Fruit fly (Drosophila melanogaster): ENCODE results near the gene Uqcc1.

Uqcc1 gene

dm6 chr3L:6978030-6978683 is 20.2 kb upstream of the Uqcc1 start (continued):
- TF ChIP-seq eyg (GFP tag; optimal IDR thresholded peaks at IDR 0.05) = no peak
- TF ChIP-seq CG2875 (GFP tag; optimal IDR thresholded peaks at IDR 0.05) = no peak
- TF ChIP-seq sug (tag; optimal IDR thresholded peaks at IDR 0.05) = no peak
- no peak for TF ChIP-seq CG17912 (GFP tag; optimal IDR thresholded peaks at IDR 0.05)
- no peak for TF ChIP-seq br (optimal IDR thresholded peaks at IDR 0.05)
- no peak for TF ChIP-seq CG6254 (GFP tag; optimal IDR thresholded peaks at IDR 0.05)
- no peak for TF ChIP-seq Dref (GFP tag; IDR thresholded peaks at IDR 0.05)
- TF ChIP-seq CG30431 (GFP tag; optimal IDR thresholded peaks at IDR 0.05) = no peak
- TF ChIP-seq BEAF-32 (GFP tag; optimal IDR thresholded peaks at IDR 0.05) = no peak
- peak; percentile 47 for TF ChIP-seq cg (GFP tag; optimal IDR thresholded peaks at IDR 0.05)
- no peak for TF ChIP-seq CG18599 (GFP tag; optimal IDR thresholded peaks at IDR 0.05)
- peak; percentile 78 for TF ChIP-seq Ets65A (GFP tag)
- TF ChIP-seq twi (tag; optimal IDR thresholded peaks at IDR 0.05) = no peak
- TF ChIP-seq CG9437 (GFP tag; optimal IDR thresholded peaks at IDR 0.05) = no peak
- TF ChIP-seq CG6654 (GFP tag; optimal IDR thresholded peaks at IDR 0.05) = no peak
- TF ChIP-seq CG15514 (GFP tag; optimal IDR thresholded peaks at IDR 0.05) = no peak
- TF ChIP-seq run (tag; optimal IDR thresholded peaks at IDR 0.05) = no peak
- TF ChIP-seq dysf (GFP tag; IDR thresholded peaks at IDR 0.05) = 0 out of 3 replicates have a peak, but pooled peaks have one; percentile 29
- TF ChIP-seq klu (GFP tag; IDR thresholded peaks at IDR 0.05) = no peak
- TF ChIP-seq CG3407 (GFP tag; optimal IDR thresholded peaks at IDR 0.05) = no peak
- TF ChIP-seq Hr78 (GFP tag; optimal IDR thresholded peaks at IDR 0.05) = peak in 1 of 2 experiments; percentile 12
- no peak for TF ChIP-seq CG17802 (tag; optimal IDR thresholded peaks at IDR 0.05)
- no peak for TF ChIP-seq CG17385 (GFP tag; optimal IDR thresholded peaks at IDR 0.05)
- no peak for TF ChIP-seq zen2 (GFP tag; IDR thresholded peaks at IDR 0.05; ENCODE audit: partially characterized antibody)
- 0 out of 2 replicates have a peak, but pooled peaks have one; percentile 21 for TF ChIP-seq CG32532 (GFP tag; IDR thresholded peaks at IDR 0.05)
- TF ChIP-seq Hand (GFP tag; optimal IDR thresholded peaks at IDR 0.05) = no peak
- no peak for TF ChIP-seq ems (GFP tag; optimal IDR thresholded peaks at IDR 0.05)
- TF ChIP-seq Gug (GFP tag; IDR thresholded peaks at IDR 0.05) = no peak
- peak; percentile 16 for TF ChIP-seq lilli (GFP tag; optimal IDR thresholded peaks at IDR 0.05)
- TF ChIP-seq ken (GFP tag; IDR thresholded peaks at IDR 0.05) = no peak
- TF ChIP-seq sim (GFP tag; IDR thresholded peaks at IDR 0.05) = no peak
- TF ChIP-seq mld (GFP tag; IDR thresholded peaks at IDR 0.05; ENCODE audit: partially characterized antibody) = no peak
- TF ChIP-seq jing (GFP tag; optimal IDR thresholded peaks at IDR 0.05) = no peak
- TF ChIP-seq vvl (GFP tag; IDR thresholded peaks at IDR 0.05) = no peak
- no peak for TF ChIP-seq Aef1 (GFP tag; IDR thresholded peaks at IDR 0.05)
- no peak for TF ChIP-seq amos (GFP tag; IDR thresholded peaks at IDR 0.05; ENCODE audit: partially characterized antibody)
- no peak for TF ChIP-seq Sox100B (GFP tag; optimal IDR thresholded peaks at IDR 0.05)
- peak; percentile 34; the same call in 1 of the 2 replicates for TF ChIP-seq lmd (GFP tag; IDR thresholded peaks at IDR 0.05)
- TF ChIP-seq nmo (GFP tag; optimal IDR thresholded peaks at IDR 0.05) = peak; percentile 23
- no peak for TF ChIP-seq CG3995 (GFP tag; optimal IDR thresholded peaks at IDR 0.05)
- TF ChIP-seq schlank (tag; optimal IDR thresholded peaks at IDR 0.05) = no peak
- TF ChIP-seq seq (GFP tag; IDR thresholded peaks at IDR 0.05) = no peak
- TF ChIP-seq CG17328 (GFP tag; IDR thresholded peaks at IDR 0.05) = peak; percentile 14; the same call in 1 of the 2 replicates
- no peak for TF ChIP-seq CG4730 (GFP tag; IDR thresholded peaks at IDR 0.05)
- peak; percentile 17 for TF ChIP-seq CoRest (tag; optimal IDR thresholded peaks at IDR 0.05)
- TF ChIP-seq hb (GFP tag; IDR thresholded peaks at IDR 0.05; ENCODE audit: partially characterized antibody) = no peak
- TF ChIP-seq CG6683 (GFP tag; optimal IDR thresholded peaks at IDR 0.05) = no peak
- no peak for TF ChIP-seq stwl (tag; optimal IDR thresholded peaks at IDR 0.05)
- no peak for TF ChIP-seq gfzf (GFP tag; optimal IDR thresholded peaks at IDR 0.05)
- no peak for TF ChIP-seq Six4 (GFP tag; optimal IDR thresholded peaks at IDR 0.05)
